Fruit fly (Drosophila melanogaster): ENCODE results near the gene Hcs.
A peak's percentile ranks its signal among the peaks of the same experiment; 100 is the strongest.

Gene Hcs

DNA sequence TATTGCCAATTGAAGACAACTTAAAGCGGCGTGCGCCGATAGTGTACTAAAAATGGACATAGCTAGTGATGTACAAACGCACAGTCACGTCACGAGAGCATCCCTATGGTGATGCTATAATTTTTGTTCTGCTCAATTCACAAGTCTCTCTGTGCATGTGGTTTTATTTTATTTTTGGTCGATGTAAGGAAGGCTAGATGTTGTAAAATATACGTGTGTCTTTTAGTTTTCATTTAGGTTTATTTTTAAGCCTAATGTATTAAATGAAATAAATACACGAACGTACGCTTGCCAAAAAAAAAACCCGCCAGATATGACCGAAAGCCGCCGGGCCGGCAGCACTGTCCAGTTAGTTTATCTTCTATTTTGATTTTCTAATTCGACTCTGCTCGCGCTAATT lies at the start of gene Hcs, which contains the start of the genes CG45100 and HDAC3 (continued):
- no peak for TF ChIP-seq Dip2 (GFP tag; IDR thresholded peaks at IDR 0.05)
- peak; percentile 31 for TF ChIP-seq trem (tag; optimal IDR thresholded peaks at IDR 0.05)
- no peak for TF ChIP-seq br (optimal IDR thresholded peaks at IDR 0.05)
- no peak for TF ChIP-seq CG17802 (tag; optimal IDR thresholded peaks at IDR 0.05)
- no peak for TF ChIP-seq CG18262 (tag; optimal IDR thresholded peaks at IDR 0.05)
- no peak for TF ChIP-seq sug (tag; optimal IDR thresholded peaks at IDR 0.05)
- TF ChIP-seq CG6654 (GFP tag; optimal IDR thresholded peaks at IDR 0.05) = no peak
- TF ChIP-seq CG14050 (GFP tag; IDR thresholded peaks at IDR 0.05) = no peak
- no peak for TF ChIP-seq CG8765 (GFP tag; IDR thresholded peaks at IDR 0.05)
- TF ChIP-seq gcm (GFP tag; optimal IDR thresholded peaks at IDR 0.05) = no peak
- TF ChIP-seq CG18599 (GFP tag; optimal IDR thresholded peaks at IDR 0.05) = no peak
- TF ChIP-seq CG15696 (tag; optimal IDR thresholded peaks at IDR 0.05) = peak; percentile 45
- no peak for TF ChIP-seq MTF-1 (GFP tag; optimal IDR thresholded peaks at IDR 0.05; ENCODE audit: borderline replicate concordance)
- peak; percentile 43 for TF ChIP-seq Myb (GFP tag; optimal IDR thresholded peaks at IDR 0.05)
- no peak for TF ChIP-seq CG7928 (GFP tag; optimal IDR thresholded peaks at IDR 0.05)
- no peak for TF ChIP-seq Ssrp (tag; optimal IDR thresholded peaks at IDR 0.05)
- TF ChIP-seq crol (GFP tag; IDR thresholded peaks at IDR 0.05) = no peak
- TF ChIP-seq E2f1 (GFP tag; IDR thresholded peaks at IDR 0.05) = peak; percentile 48; the same call in 1 of the 2 replicates
- 0 out of 2 replicates have a peak, but pooled peaks have one; percentile 41 for TF ChIP-seq rib (GFP tag; IDR thresholded peaks at IDR 0.05)
- peak; percentile 90 for TF ChIP-seq CG16813 (GFP tag; IDR thresholded peaks at IDR 0.05; ENCODE audit: partially characterized antibody)
- no peak for TF ChIP-seq CG17612 (GFP tag; IDR thresholded peaks at IDR 0.05)
- no peak for TF ChIP-seq wdn (GFP tag; IDR thresholded peaks at IDR 0.05)
- peak; percentile 76 for TF ChIP-seq nmo (GFP tag; optimal IDR thresholded peaks at IDR 0.05)
- no peak for TF ChIP-seq Poxn (GFP tag; IDR thresholded peaks at IDR 0.05)
- TF ChIP-seq HLH3B (GFP tag; IDR thresholded peaks at IDR 0.05) = no peak
- TF ChIP-seq CG17328 (GFP tag; IDR thresholded peaks at IDR 0.05) = no peak
- no peak for TF ChIP-seq pros (GFP tag; optimal IDR thresholded peaks at IDR 0.05)
- TF ChIP-seq CG32532 (GFP tag; IDR thresholded peaks at IDR 0.05) = peak; percentile 67
- TF ChIP-seq CG6272 (GFP tag; IDR thresholded peaks at IDR 0.05) = peak; percentile 49; the same call in 1 of the 2 replicates
- no peak for TF ChIP-seq CG11398 (GFP tag; optimal IDR thresholded peaks at IDR 0.05)
- TF ChIP-seq Vsx1 (GFP tag; optimal IDR thresholded peaks at IDR 0.05) = no peak
- TF ChIP-seq Hsf (GFP tag; optimal IDR thresholded peaks at IDR 0.05) = peak; percentile 55
- TF ChIP-seq dmrt11E (tag; optimal IDR thresholded peaks at IDR 0.05) = no peak
- TF ChIP-seq ase (GFP tag; IDR thresholded peaks at IDR 0.05) = no peak
- no peak for TF ChIP-seq CG12071 (GFP tag; optimal IDR thresholded peaks at IDR 0.05)
- no peak for TF ChIP-seq CG1529 (GFP tag; optimal IDR thresholded peaks at IDR 0.05)
- TF ChIP-seq CG4617 (GFP tag; optimal IDR thresholded peaks at IDR 0.05; ENCODE audit: borderline replicate concordance) = peak; percentile 64
- no peak for TF ChIP-seq gem (tag; optimal IDR thresholded peaks at IDR 0.05)
- peak; percentile 39 for TF ChIP-seq CG9727 (GFP tag; optimal IDR thresholded peaks at IDR 0.05)
- no peak for TF ChIP-seq CG8359 (GFP tag; optimal IDR thresholded peaks at IDR 0.05; ENCODE audit: borderline replicate concordance)
- no peak for TF ChIP-seq ro (GFP tag; IDR thresholded peaks at IDR 0.05)
- no peak for TF ChIP-seq corto (GFP tag; optimal IDR thresholded peaks at IDR 0.05)
- TF ChIP-seq luna (GFP tag; optimal IDR thresholded peaks at IDR 0.05) = no peak
- TF ChIP-seq CG15073 (GFP tag; optimal IDR thresholded peaks at IDR 0.05) = no peak
- TF ChIP-seq CG3847 (GFP tag; IDR thresholded peaks at IDR 0.05) = peak; percentile 50; the same call in 1 of the 2 replicates
- TF ChIP-seq pho (GFP tag; optimal IDR thresholded peaks at IDR 0.05) = peak; percentile 62
- TF ChIP-seq jigr1 (GFP tag; IDR thresholded peaks at IDR 0.05) = no peak
- TF ChIP-seq dm (GFP tag; optimal IDR thresholded peaks at IDR 0.05) = peak; percentile 72
- TF ChIP-seq CG30403 (GFP tag; optimal IDR thresholded peaks at IDR 0.05) = peak; percentile 67
- TF ChIP-seq cato (GFP tag; optimal IDR thresholded peaks at IDR 0.05; ENCODE audit: borderline replicate concordance) = no peak
- TF ChIP-seq Fer1 (GFP tag; optimal IDR thresholded peaks at IDR 0.05) = peak; percentile 53
- TF ChIP-seq otp (GFP tag; IDR thresholded peaks at IDR 0.05) = no peak

Measured in whole organism, embryonic.